Worm (Caenorhabditis elegans) whole organism, L4/young adult: Measurements from ENCODE around the gene acp-4.

Experiments
- W03F9.2 ChIP-seq: fragments of 150-350 bp; optimal IDR thresholded peaks from 2 replicates; lab custom pipeline; 2014; ENCODE audit warnings: missing biosample characterization, missing genetic modification characterization
- him-1 ChIP-seq: sonication (generic microtip); optimal IDR thresholded peaks from 2 replicates; lab custom pipeline; 2016; ENCODE audit warnings: missing genotype, missing genetic modification reagents, missing genetic modification characterization, missing compliant biosample characterization

ce11 chrII:8438791-8439287 is 3.9 kb upstream of the acp-4 start, which contains the start of gene lips-10:
- TF ChIP-seq him-1 (no peak), W03F9.2 (tag; lab: Kevin White, UChicago) (no peak)
